Worm (Caenorhabditis elegans): ENCODE data around the gene rpl-39.

rpl-39 gene

DNA sequence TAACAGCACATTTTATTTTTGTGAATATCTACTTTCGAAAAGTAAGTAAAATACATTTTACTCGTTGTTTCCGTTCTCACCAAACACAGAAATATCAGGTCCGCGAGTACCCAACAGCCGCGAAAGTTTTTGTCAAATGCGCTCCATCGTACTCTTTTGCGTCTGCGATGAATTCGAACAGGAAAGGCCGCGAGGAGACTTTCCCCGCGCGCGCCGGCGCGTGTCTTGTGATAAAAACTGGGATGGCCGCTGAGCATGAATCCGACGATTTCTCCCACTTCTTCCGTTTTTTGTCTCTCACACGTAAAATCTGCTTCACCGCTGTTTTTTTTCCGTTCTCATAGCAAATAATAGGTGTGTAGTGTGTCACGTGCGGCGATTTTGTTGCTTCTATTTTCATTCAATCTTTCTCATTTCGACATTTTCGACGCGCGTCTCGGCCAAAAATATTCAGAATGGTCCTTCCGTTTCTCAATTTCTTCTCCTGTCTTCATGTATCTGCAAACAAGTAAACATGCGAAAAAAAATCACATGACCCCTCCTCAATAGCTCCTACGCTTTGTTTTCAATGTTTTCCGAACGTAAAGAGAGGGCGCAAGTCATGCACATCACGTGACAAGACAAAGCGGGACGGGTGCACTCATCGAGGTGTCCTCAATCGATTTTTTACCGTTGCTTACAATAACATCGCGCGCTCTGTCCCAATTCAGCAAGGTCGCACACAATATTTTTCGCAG is 28.4 kb upstream of the rpl-39 start, which contains the start of gene uvs-1 (continued):
- TF ChIP-seq ztf-1 (GFP tag; conservative IDR thresholded peaks at IDR 0.05) = no peak
- TF ChIP-seq nhr-6 (tag; optimal IDR thresholded peaks at IDR 0.05) = no peak
- no peak for TF ChIP-seq skn-1 (tag; optimal IDR thresholded peaks at IDR 0.05)
- TF ChIP-seq gmeb-1 (tag; optimal IDR thresholded peaks at IDR 0.05) = peak; percentile 6
- no peak for TF ChIP-seq snpc-4 (tag; optimal IDR thresholded peaks at IDR 0.05)
- peak; percentile 68 for TF ChIP-seq C34F6.9 (tag; optimal IDR thresholded peaks at IDR 0.05)
- peak; percentile 69 for TF ChIP-seq unc-55 (GFP tag; optimal IDR thresholded peaks at IDR 0.05)
- TF ChIP-seq lsy-2 (tag; optimal IDR thresholded peaks at IDR 0.05) = peak in 1 of 2 experiments; percentile 19
- no peak for TF ChIP-seq ZK546.5 (tag; optimal IDR thresholded peaks at IDR 0.05)
- no peak for TF ChIP-seq ama-1 (optimal IDR thresholded peaks at IDR 0.05)
- no peak for TF ChIP-seq dmd-4 (tag; optimal IDR thresholded peaks at IDR 0.05)
- peak; percentile 29 for TF ChIP-seq crh-2 (tag; optimal IDR thresholded peaks at IDR 0.05)
- peak; percentile 23 for TF ChIP-seq nhr-25 (tag; optimal IDR thresholded peaks at IDR 0.05)
- TF ChIP-seq zag-1 (tag; optimal IDR thresholded peaks at IDR 0.05) = no peak
- TF ChIP-seq ceh-16 (tag; optimal IDR thresholded peaks at IDR 0.05) = no peak
- TF ChIP-seq sma-9 (GFP tag; optimal IDR thresholded peaks at IDR 0.05) = peak; percentile 18
- TF ChIP-seq sma-9 (tag; optimal IDR thresholded peaks at IDR 0.05) = no peak
- TF ChIP-seq unc-62 (GFP tag; optimal IDR thresholded peaks at IDR 0.05) = no peak
- no peak for TF ChIP-seq sem-4 (tag; optimal IDR thresholded peaks at IDR 0.05)
- no peak for TF ChIP-seq nhr-23 (tag; optimal IDR thresholded peaks at IDR 0.05)
- no peak for TF ChIP-seq elt-1 (tag; optimal IDR thresholded peaks at IDR 0.05)
- TF ChIP-seq aly-2 (tag; optimal IDR thresholded peaks at IDR 0.05) = no peak
- no peak for TF ChIP-seq elt-3 (tag; optimal IDR thresholded peaks at IDR 0.05)
- no peak for TF ChIP-seq ceh-82 (tag; optimal IDR thresholded peaks at IDR 0.05)

DNA sequence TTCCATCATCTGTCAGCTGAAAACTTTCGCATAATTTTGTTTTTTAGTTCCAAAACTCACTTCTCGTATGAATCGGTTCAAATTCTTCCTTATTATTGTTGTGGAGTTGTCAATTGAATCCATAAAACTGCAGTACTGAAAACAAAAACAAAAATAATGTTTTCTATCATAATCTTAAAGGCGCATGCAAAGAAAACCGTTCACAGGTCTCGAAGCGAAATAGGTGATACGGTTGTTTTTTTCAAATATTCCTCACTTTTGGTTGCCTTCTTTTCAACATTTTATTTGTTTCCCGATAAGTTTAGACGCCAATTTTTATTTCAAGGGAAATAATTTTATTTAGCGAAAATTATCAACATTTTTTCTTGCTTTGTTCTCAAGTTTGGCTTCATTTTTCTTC is 27.7 kb upstream of the rpl-39 start:
- TF ChIP-seq zag-1 (tag; optimal IDR thresholded peaks at IDR 0.05) = no peak
- TF ChIP-seq unc-62 (GFP tag; optimal IDR thresholded peaks at IDR 0.05) = no peak
- TF ChIP-seq ztf-11 (tag; optimal IDR thresholded peaks at IDR 0.05) = no peak
- no peak for TF ChIP-seq ceh-82 (tag; optimal IDR thresholded peaks at IDR 0.05)
- TF ChIP-seq fos-1 (tag; optimal IDR thresholded peaks at IDR 0.05) = no peak
- TF ChIP-seq lin-39 (tag; optimal IDR thresholded peaks at IDR 0.05) = no peak
- TF ChIP-seq alr-1 (tag; optimal IDR thresholded peaks at IDR 0.05) = no peak
- TF ChIP-seq skn-1 (tag; optimal IDR thresholded peaks at IDR 0.05) = no peak
- TF ChIP-seq egl-27 (tag; optimal IDR thresholded peaks at IDR 0.05) = no peak
- TF ChIP-seq ZK546.5 (tag; optimal IDR thresholded peaks at IDR 0.05) = no peak
- no peak for TF ChIP-seq ztf-1 (GFP tag; conservative IDR thresholded peaks at IDR 0.05)
- no peak for TF ChIP-seq lin-11 (tag; optimal IDR thresholded peaks at IDR 0.05)
- TF ChIP-seq nhr-10 (tag; optimal IDR thresholded peaks at IDR 0.05) = no peak
- no peak for TF ChIP-seq R02D3.7 (tag; optimal IDR thresholded peaks at IDR 0.05)
- no peak for TF ChIP-seq dmd-4 (tag; optimal IDR thresholded peaks at IDR 0.05)
- TF ChIP-seq nhr-129 (tag; optimal IDR thresholded peaks at IDR 0.05) = no peak

DNA sequence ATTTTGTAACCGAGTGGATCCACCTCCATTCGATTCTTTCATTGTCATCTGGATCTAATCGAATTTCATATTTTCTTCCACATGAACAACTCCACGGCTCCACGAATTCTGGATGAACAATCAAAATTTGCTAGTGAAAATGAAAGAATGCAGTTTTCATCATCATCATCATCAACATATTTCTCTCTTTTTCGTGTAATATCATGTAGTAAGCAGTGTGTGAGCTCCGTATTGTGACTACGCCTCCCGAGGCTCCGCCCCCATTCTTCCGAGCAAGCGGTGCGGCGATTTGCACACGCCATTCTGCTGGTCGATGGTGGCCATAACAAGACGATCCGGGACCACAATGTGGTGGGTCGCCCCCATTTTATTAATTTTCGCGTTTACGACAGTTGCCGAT is 22.2 kb upstream of the rpl-39 start, which contains the start of gene ZK742.7:
Gene ZK742.7 (plus strand): TSS at position 301 of the 400 bp plus-strand sequence.
- TF ChIP-seq unc-39 (tag; optimal IDR thresholded peaks at IDR 0.05) = no peak

DNA sequence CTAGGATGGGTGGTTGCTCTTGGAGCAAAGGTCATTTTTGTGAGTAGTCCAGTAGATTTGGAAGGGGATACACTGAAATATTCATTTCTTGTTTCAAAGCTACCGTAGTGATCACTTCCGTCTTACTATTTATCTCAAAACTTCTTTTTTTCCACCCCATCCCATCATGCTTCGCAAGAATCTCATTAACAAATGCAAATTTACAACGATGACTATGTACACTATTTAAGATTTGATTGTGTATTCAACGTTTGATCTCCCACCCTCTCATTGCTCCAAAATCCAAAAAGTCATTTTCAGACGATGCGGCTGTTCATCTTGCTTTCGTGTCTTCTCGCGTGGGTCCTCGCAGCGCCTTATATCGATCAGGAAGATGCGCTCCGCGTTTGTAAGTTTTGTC is 17.2 kb upstream of the rpl-39 start, which contains the start of gene flp-21:
Gene flp-21 (plus strand): TSS at position 301 of the 400 bp plus-strand sequence.
- no peak for TF ChIP-seq unc-39 (tag; optimal IDR thresholded peaks at IDR 0.05)
- no peak for TF ChIP-seq lin-13 (GFP tag; optimal IDR thresholded peaks at IDR 0.05)
- TF ChIP-seq egl-27 (tag; optimal IDR thresholded peaks at IDR 0.05) = no peak

DNA sequence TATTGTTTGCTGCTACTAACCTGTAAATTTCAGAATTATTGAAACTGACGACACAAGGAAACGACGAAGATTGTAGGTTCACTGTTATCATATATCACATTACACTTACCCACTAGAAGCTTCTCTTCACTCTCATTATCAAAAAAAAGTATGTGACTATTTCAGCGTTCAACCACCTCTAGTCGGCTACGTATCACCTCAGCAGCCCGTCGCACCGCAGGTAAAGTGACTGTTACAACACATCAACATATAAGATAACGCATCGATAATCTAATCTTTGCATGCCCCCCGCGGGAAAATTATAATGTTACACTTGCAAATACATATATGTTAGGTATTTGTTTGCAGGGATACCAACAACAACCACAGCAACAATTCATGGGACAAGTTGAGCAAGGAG is 10.8 kb upstream of the rpl-39 start:
- no peak for TF ChIP-seq mbf-1 (tag; optimal IDR thresholded peaks at IDR 0.05)
- TF ChIP-seq fos-1 (tag; optimal IDR thresholded peaks at IDR 0.05) = peak; percentile 82
- TF ChIP-seq sma-9 (GFP tag; optimal IDR thresholded peaks at IDR 0.05) = peak; percentile 4
- no peak for TF ChIP-seq sma-9 (tag; optimal IDR thresholded peaks at IDR 0.05)

All from whole organism, L2 larva.